Fruit fly (Drosophila melanogaster) whole organism, prepupa: ENCODE measurements around the gene CG12035.
A peak's percentile ranks its signal among the peaks of the same experiment; 100 is the strongest.

Experiments used
- Blimp-1 ChIP-seq: fragments of 200-800 bp; sonication (Bioruptor generic); optimal IDR thresholded peaks from 3 replicates; lab custom pipeline; 2017; ENCODE audit warnings: missing biosample characterization, missing genetic modification characterization, mild to moderate bottlenecking, moderate library complexity, missing genetic modification reagents
- CG11294 ChIP-seq: fragments of 200-800 bp; sonication (Bioruptor generic); IDR thresholded peaks from 2 replicates; pipeline ENCODE4 v1.3.6; 2022; ENCODE audit warnings: missing biosample characterization, missing genetic modification characterization
- CG11762 ChIP-seq: fragments of 200-800 bp; sonication (Bioruptor generic); optimal IDR thresholded peaks from 3 replicates; lab custom pipeline; 2016; ENCODE audit warnings: missing biosample characterization, missing genetic modification characterization; ENCODE audit not compliant: insufficient read depth
- CG11902 ChIP-seq: fragments of 200-800 bp; sonication (Bioruptor generic); optimal IDR thresholded peaks from 3 replicates; lab custom pipeline; 2016; ENCODE audit warnings: missing biosample characterization, missing genetic modification characterization
- CG15336 ChIP-seq: fragments of 200-800 bp; sonication (Bioruptor generic); IDR thresholded peaks from 2 replicates; pipeline ENCODE4 v1.3.6; 2022; ENCODE audit warnings: missing biosample characterization, missing genetic modification characterization
- CG16779 ChIP-seq: fragments of 200-800 bp; sonication (Bioruptor generic); optimal IDR thresholded peaks from 3 replicates; lab custom pipeline; 2017; ENCODE audit warnings: missing biosample characterization, mild to moderate bottlenecking, missing genetic modification characterization
- CG31627 ChIP-seq: fragments of 200-800 bp; sonication (Bioruptor generic); optimal IDR thresholded peaks from 3 replicates; lab custom pipeline; 2016; ENCODE audit warnings: missing biosample characterization, missing genetic modification characterization
- CG32006 ChIP-seq: fragments of 200-800 bp; sonication (Bioruptor generic); optimal IDR thresholded peaks from 3 replicates; lab custom pipeline; 2017; ENCODE audit warnings: missing biosample characterization, mild to moderate bottlenecking, missing genetic modification characterization
- CG34406 ChIP-seq: fragments of 200-800 bp; sonication (Bioruptor generic); optimal IDR thresholded peaks from 3 replicates; lab custom pipeline; 2016; ENCODE audit warnings: missing biosample characterization, missing genetic modification characterization
- CG3919 ChIP-seq: fragments of 200-800 bp; sonication (Bioruptor generic); optimal IDR thresholded peaks from 3 replicates; lab custom pipeline; 2016; ENCODE audit warnings: missing biosample characterization, missing genetic modification characterization
- CG4318 ChIP-seq: fragments of 200-800 bp; sonication (Bioruptor generic); optimal IDR thresholded peaks from 3 replicates; lab custom pipeline; 2017; ENCODE audit warnings: missing biosample characterization, mild to moderate bottlenecking, missing genetic modification characterization
- CG6163 ChIP-seq: fragments of 200-800 bp; sonication (Bioruptor generic); IDR thresholded peaks from 3 replicates; pipeline ENCODE4 v1.3.6; 2022; ENCODE audit warnings: missing biosample characterization, missing genetic modification characterization
- CG6792 ChIP-seq: fragments of 200-800 bp; sonication (Bioruptor generic); optimal IDR thresholded peaks from 3 replicates; lab custom pipeline; 2016; ENCODE audit warnings: missing biosample characterization, missing genetic modification characterization
- CG6808 ChIP-seq: fragments of 200-800 bp; sonication (Bioruptor generic); optimal IDR thresholded peaks from 3 replicates; lab custom pipeline; 2017; ENCODE audit warnings: missing biosample characterization, missing genetic modification characterization, mild to moderate bottlenecking, moderate library complexity, missing genetic modification reagents
- CG7368 ChIP-seq: fragments of 200-800 bp; sonication (Bioruptor generic); optimal IDR thresholded peaks from 3 replicates; lab custom pipeline; 2016; ENCODE audit warnings: missing biosample characterization, missing genetic modification characterization
- CG8119 ChIP-seq: fragments of 200-800 bp; sonication (Bioruptor generic); IDR thresholded peaks from 3 replicates; pipeline ENCODE4 v1.3.6; 2022; ENCODE audit warnings: missing biosample characterization, missing genetic modification characterization
- CG8319 ChIP-seq: fragments of 200-800 bp; sonication (Bioruptor generic); optimal IDR thresholded peaks from 3 replicates; lab custom pipeline; 2016; ENCODE audit warnings: missing biosample characterization, missing genetic modification characterization
- CG9139 ChIP-seq: fragments of 200-800 bp; sonication (Bioruptor generic); optimal IDR thresholded peaks from 3 replicates; lab custom pipeline; 2017; ENCODE audit warnings: missing biosample characterization, mild to moderate bottlenecking, missing genetic modification characterization
- Eip75B ChIP-seq: fragments of 200-800 bp; sonication (Bioruptor generic); optimal IDR thresholded peaks from 3 replicates; lab custom pipeline; 2016; ENCODE audit warnings: missing biosample characterization, missing genetic modification characterization
- Eip78C ChIP-seq: fragments of 200-800 bp; sonication (Bioruptor generic); peaks from one replicate; lab custom pipeline; 2016; ENCODE audit warnings: missing biosample characterization, missing genetic modification characterization
- Eip93F ChIP-seq: fragments of 200-800 bp; sonication (Bioruptor generic); optimal IDR thresholded peaks from 2 replicates; lab custom pipeline; 2016; ENCODE audit warnings: missing biosample characterization, mild to moderate bottlenecking, missing genetic modification characterization
- Ets21C ChIP-seq: fragments of 200-800 bp; sonication (Bioruptor generic); optimal IDR thresholded peaks from 3 replicates; lab custom pipeline; 2016; ENCODE audit warnings: missing biosample characterization, missing genetic modification characterization
- Lpt ChIP-seq: fragments of 200-800 bp; sonication (Bioruptor generic); optimal IDR thresholded peaks from 3 replicates; lab custom pipeline; 2016; ENCODE audit warnings: missing biosample characterization, missing genetic modification characterization
- Met ChIP-seq: fragments of 200-800 bp; sonication (Bioruptor generic); optimal IDR thresholded peaks from 3 replicates; lab custom pipeline; 2016; ENCODE audit warnings: missing biosample characterization, missing genetic modification characterization
- OdsH ChIP-seq: fragments of 200-800 bp; sonication (Bioruptor generic); optimal IDR thresholded peaks from 3 replicates; lab custom pipeline; 2016; ENCODE audit warnings: missing biosample characterization, missing genetic modification characterization
- Smox ChIP-seq: fragments of 200-800 bp; sonication (Bioruptor generic); optimal IDR thresholded peaks from 3 replicates; lab custom pipeline; 2016; ENCODE audit warnings: missing biosample characterization, missing genetic modification characterization
- Sox102F ChIP-seq: fragments of 200-800 bp; sonication (Bioruptor generic); optimal IDR thresholded peaks from 2 replicates; lab custom pipeline; 2016; ENCODE audit warnings: missing biosample characterization, mild to moderate bottlenecking, missing genetic modification characterization
- Sox14 ChIP-seq: fragments of 200-800 bp; sonication (Bioruptor generic); optimal IDR thresholded peaks from 3 replicates; lab custom pipeline; 2016; ENCODE audit warnings: missing biosample characterization, missing genetic modification characterization
- Sox15 ChIP-seq: fragments of 200-800 bp; sonication (Bioruptor generic); optimal IDR thresholded peaks from 3 replicates; lab custom pipeline; 2016; ENCODE audit warnings: missing biosample characterization, missing genetic modification characterization
- achi ChIP-seq: fragments of 200-800 bp; sonication (Bioruptor generic); optimal IDR thresholded peaks from 3 replicates; lab custom pipeline; 2016; ENCODE audit warnings: missing biosample characterization, missing genetic modification characterization
- cyc ChIP-seq: fragments of 200-800 bp; sonication (Bioruptor generic); optimal IDR thresholded peaks from 3 replicates; lab custom pipeline; 2016; ENCODE audit warnings: missing biosample characterization, missing genetic modification characterization
- dac ChIP-seq: fragments of 200-800 bp; sonication (Bioruptor generic); optimal IDR thresholded peaks from 2 replicates; lab custom pipeline; 2017; ENCODE audit warnings: missing biosample characterization, mild to moderate bottlenecking, missing genetic modification characterization
- dsx ChIP-seq: fragments of 200-800 bp; optimal IDR thresholded peaks from 3 replicates; lab custom pipeline; 2019; ENCODE audit warnings: missing biosample characterization, mild to moderate bottlenecking, missing genetic modification characterization, moderate library complexity; ENCODE audit not compliant: poor library complexity, severe bottlenecking
- eg ChIP-seq: fragments of 200-800 bp; sonication (Bioruptor generic); IDR thresholded peaks from 3 replicates; pipeline ENCODE4 v1.3.6; 2022; ENCODE audit warnings: missing biosample characterization, missing genetic modification characterization
- esn ChIP-seq: fragments of 200-800 bp; sonication (Bioruptor generic); optimal IDR thresholded peaks from 2 replicates; lab custom pipeline; 2016; ENCODE audit warnings: missing biosample characterization, mild to moderate bottlenecking, missing genetic modification characterization, moderate library complexity
- fd59A ChIP-seq: fragments of 200-800 bp; sonication (Bioruptor generic); optimal IDR thresholded peaks from 2 replicates; lab custom pipeline; 2017; ENCODE audit warnings: missing biosample characterization, mild to moderate bottlenecking, missing genetic modification characterization, missing genetic modification reagents
- fd85E ChIP-seq: fragments of 200-800 bp; sonication (Bioruptor generic); optimal IDR thresholded peaks from 3 replicates; lab custom pipeline; 2016; ENCODE audit warnings: missing biosample characterization, missing genetic modification characterization
- fkh ChIP-seq: fragments of 200-800 bp; sonication (Bioruptor generic); optimal IDR thresholded peaks from 3 replicates; lab custom pipeline; 2017; ENCODE audit warnings: missing biosample characterization, mild to moderate bottlenecking, missing genetic modification characterization, moderate library complexity
- lz ChIP-seq: fragments of 200-800 bp; sonication (Bioruptor generic); optimal IDR thresholded peaks from 3 replicates; lab custom pipeline; 2016; ENCODE audit warnings: missing biosample characterization, missing genetic modification characterization
- net ChIP-seq: fragments of 200-800 bp; sonication (Bioruptor generic); optimal IDR thresholded peaks from 3 replicates; lab custom pipeline; 2016; ENCODE audit warnings: missing biosample characterization, missing genetic modification characterization
- pdm3 ChIP-seq: fragments of 200-800 bp; sonication (Bioruptor generic); optimal IDR thresholded peaks from 3 replicates; lab custom pipeline; 2016; ENCODE audit warnings: missing biosample characterization, missing genetic modification characterization
- salr ChIP-seq, 2 experiments: fragments of 200-800 bp; sonication (Bioruptor generic); optimal IDR thresholded peaks; 3 replicates each; lab custom pipeline; 2016 to 2018; ENCODE audit warnings: missing biosample characterization in 2 of 2, missing genetic modification characterization in 2 of 2, mild to moderate bottlenecking in 1 of 2
- spab ChIP-seq: fragments of 200-800 bp; sonication (Bioruptor generic); optimal IDR thresholded peaks from 2 replicates; lab custom pipeline; 2017; ENCODE audit warnings: missing biosample characterization, mild to moderate bottlenecking, missing genetic modification characterization, missing genetic modification reagents
- ss ChIP-seq, 2 experiments: fragments of 200-800 bp; sonication (Bioruptor generic); optimal IDR thresholded peaks; 2 replicates in 1 of 2; 3 replicates in 1 of 2; lab custom pipeline; 2017 to 2018; ENCODE audit warnings: mild to moderate bottlenecking in 2 of 2, missing biosample characterization in 2 of 2, missing genetic modification characterization in 2 of 2, moderate library complexity in 1 of 2
- svp ChIP-seq: fragments of 200-800 bp; sonication (Bioruptor generic); peaks from one replicate; lab custom pipeline; 2016; ENCODE audit warnings: missing biosample characterization, missing genetic modification characterization
- topi ChIP-seq: fragments of 200-800 bp; sonication (Bioruptor generic); optimal IDR thresholded peaks from 3 replicates; lab custom pipeline; 2016; ENCODE audit warnings: missing biosample characterization, missing genetic modification characterization
- vri ChIP-seq: fragments of 200-800 bp; sonication (Bioruptor generic); optimal IDR thresholded peaks from 3 replicates; lab custom pipeline; 2016; ENCODE audit warnings: missing biosample characterization, mild to moderate bottlenecking, missing genetic modification characterization

Gene CG12035

dm6 chr3L:1740129-1740975 is 16.2 kb downstream of the CG12035 start (continued):
- TF ChIP-seq Sox15 (peak; percentile 57), Sox102F (GFP tag; lab: Kevin White, UChicago) (peak; percentile 60), Eip93F (GFP tag; lab: Kevin White, UChicago) (no peak), CG7368 (no peak), cyc (GFP tag; lab: Kevin White, UChicago) (no peak), salr (GFP tag; optimal IDR thresholded peaks at IDR 0.05; lab: Kevin White, UChicago) (peak in 1 of 2 experiments; percentile 28), CG11762 (GFP tag; lab: Kevin White, UChicago) (no peak), spab (no peak), CG6163 (GFP tag; lab: Robert Waterston, UW) (peak; percentile 70), eg (GFP tag; lab: Robert Waterston, UW) (peak; percentile 78), Sox14 (peak; percentile 54), pdm3 (GFP tag; lab: Kevin White, UChicago) (peak; percentile 63), lz (peak; percentile 75)

- TF ChIP-seq esn (GFP tag; lab: Kevin White, UChicago) = peak; percentile 41
- peak; percentile 45 for TF ChIP-seq CG11294 (GFP tag; lab: Robert Waterston, UW)
- TF ChIP-seq CG15336 (GFP tag; lab: Robert Waterston, UW) = peak; percentile 40; the same call in 1 of the 2 replicates
- TF ChIP-seq CG6163 (GFP tag; lab: Robert Waterston, UW) = no peak
- TF ChIP-seq net (GFP tag; lab: Kevin White, UChicago) = peak; percentile 40
- no peak for TF ChIP-seq CG16779 (tag; lab: Kevin White, UChicago)
- TF ChIP-seq topi (GFP tag; lab: Kevin White, UChicago) = peak; percentile 49
- TF ChIP-seq CG6808 = no peak
- TF ChIP-seq Smox (GFP tag; lab: Kevin White, UChicago) = peak; percentile 35
- TF ChIP-seq dsx (GFP tag; lab: Kevin White, UChicago) = no peak
- no peak for TF ChIP-seq fkh (GFP tag; lab: Kevin White, UChicago)
- peak; percentile 15 for TF ChIP-seq CG3919 (GFP tag; lab: Kevin White, UChicago)
- TF ChIP-seq fd85E = no peak
- peak; percentile 3 for TF ChIP-seq dac
- TF ChIP-seq CG4318 (GFP tag; lab: Kevin White, UChicago) = peak; percentile 40
- TF ChIP-seq CG11762 (GFP tag; lab: Kevin White, UChicago) = no peak
- peak; percentile 38 for TF ChIP-seq OdsH
- peak; percentile 5 for TF ChIP-seq Sox14
- peak; percentile 60 for TF ChIP-seq CG31627 (GFP tag; lab: Kevin White, UChicago)
- no peak for TF ChIP-seq fd59A
- TF ChIP-seq CG34406 (GFP tag; lab: Kevin White, UChicago) = peak; percentile 18
- peak; percentile 38 for TF ChIP-seq CG6792
- TF ChIP-seq CG7368 = no peak
- no peak for TF ChIP-seq svp (GFP tag; lab: Kevin White, UChicago)
- peak; percentile 30 for TF ChIP-seq Met (GFP tag; lab: Kevin White, UChicago)
- TF ChIP-seq cyc (GFP tag; lab: Kevin White, UChicago) = peak; percentile 25
- no peak for TF ChIP-seq Ets21C
- TF ChIP-seq Eip75B (GFP tag; lab: Kevin White, UChicago) = peak; percentile 14
- TF ChIP-seq Eip78C (GFP tag; lab: Kevin White, UChicago) = peak; percentile 65
- TF ChIP-seq eg (GFP tag; lab: Robert Waterston, UW) = no peak; the same call in 2 of the 3 replicates
- TF ChIP-seq ss (GFP tag; optimal IDR thresholded peaks at IDR 0.05; lab: Kevin White, UChicago) = peak in 1 of 2 experiments; percentile 9
- TF ChIP-seq CG9139 (GFP tag; lab: Kevin White, UChicago) = no peak
- TF ChIP-seq CG8319 (GFP tag; lab: Kevin White, UChicago) = no peak
- TF ChIP-seq CG8119 (GFP tag; lab: Robert Waterston, UW) = 0 out of 3 replicates have a peak, but pooled peaks have one; percentile 18
- TF ChIP-seq Sox102F (GFP tag; lab: Kevin White, UChicago) = peak; percentile 15
- TF ChIP-seq vri (GFP tag; lab: Kevin White, UChicago) = no peak
- TF ChIP-seq Lpt (GFP tag; lab: Kevin White, UChicago) = no peak
- peak; percentile 64 for TF ChIP-seq CG32006
- peak; percentile 22 for TF ChIP-seq lz
- peak; percentile 7 for TF ChIP-seq achi (GFP tag; lab: Kevin White, UChicago)
- peak; percentile 26 for TF ChIP-seq pdm3 (GFP tag; lab: Kevin White, UChicago)
- TF ChIP-seq CG11902 (GFP tag; lab: Kevin White, UChicago) = no peak
- TF ChIP-seq Blimp-1 (GFP tag; lab: Kevin White, UChicago) = no peak
Measured at dm6 chr3L:1741107-1741506, 16.9 kb downstream of the CG12035 start.
